Worm (Caenorhabditis elegans) whole organism, midembryonic: ENCODE measurements around the gene sra-28.

Experiments
- T22C8.4 ChIP-seq: fragments of 200-800 bp; sonication (Bioruptor generic); IDR thresholded peaks from 2 replicates; pipeline ENCODE4 v1.3.6; 2022; ENCODE audit warnings: missing genetic modification characterization, missing compliant biosample characterization
- cog-1 ChIP-seq: sonication (generic microtip); optimal IDR thresholded peaks from 2 replicates; lab custom pipeline; 2016; ENCODE audit warnings: missing genetic modification characterization, missing compliant biosample characterization
- flt-1 ChIP-seq: fragments of 200-800 bp; sonication (Bioruptor generic); IDR thresholded peaks from 2 replicates; pipeline ENCODE4 v1.3.6; 2022; ENCODE audit warnings: missing genetic modification characterization, missing compliant biosample characterization
- klf-2 ChIP-seq: fragments of 200-800 bp; sonication (Bioruptor generic); conservative IDR thresholded peaks from 2 replicates; pipeline ENCODE4 v1.3.6; 2022; ENCODE audit warnings: missing genetic modification reagents, missing genetic modification characterization, missing compliant biosample characterization
- med-1 ChIP-seq: sonication (generic microtip); optimal IDR thresholded peaks from 2 replicates; lab custom pipeline; 2017; ENCODE audit warnings: missing genetic modification characterization, mild to moderate bottlenecking, missing compliant biosample characterization, antibody characterized with exemption, missing genetic modification reagents; ENCODE audit not compliant: insufficient read depth
- ref-1 ChIP-seq: fragments of 200-800 bp; sonication (Bioruptor generic); conservative IDR thresholded peaks from 2 replicates; pipeline ENCODE4 v1.3.6; 2022; ENCODE audit warnings: missing genetic modification reagents, missing genetic modification characterization, missing compliant biosample characterization
- tab-1 ChIP-seq: fragments of 200-800 bp; sonication (Bioruptor generic); IDR thresholded peaks from 2 replicates; pipeline ENCODE4 v1.3.6; 2022; ENCODE audit warnings: missing genetic modification characterization, missing compliant biosample characterization
- ztf-23 ChIP-seq: fragments of 200-800 bp; sonication (Bioruptor generic); IDR thresholded peaks from 2 replicates; pipeline ENCODE4 v1.3.6; 2022; ENCODE audit warnings: missing genetic modification reagents, missing genetic modification characterization, missing compliant biosample characterization
- ztf-29 ChIP-seq: fragments of 200-800 bp; sonication (Bioruptor generic); IDR thresholded peaks from 2 replicates; pipeline ENCODE4 v1.3.6; 2022; ENCODE audit warnings: missing genetic modification reagents, missing genetic modification characterization, missing compliant biosample characterization

DNA sequence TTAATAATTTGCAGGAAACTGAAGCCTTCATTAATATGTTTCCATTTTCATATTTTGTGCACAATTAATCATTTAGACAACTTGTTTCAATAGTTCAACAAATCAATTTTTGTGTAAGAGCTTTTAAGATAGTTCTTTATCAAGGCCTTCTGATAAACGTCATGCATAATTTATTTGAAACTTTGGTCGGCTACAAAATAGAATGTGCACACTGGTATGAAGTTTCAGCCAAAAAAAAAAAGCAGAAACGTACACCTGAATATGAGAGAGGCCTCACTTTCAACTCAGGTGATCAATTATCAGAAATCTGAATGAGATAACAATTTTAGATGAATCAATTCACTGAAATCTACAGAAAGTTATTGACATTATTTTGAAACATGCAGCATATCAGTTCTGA lies 40.9 kb upstream of the sra-28 start:
- no peak for TF ChIP-seq ztf-23 (GFP tag; lab: Robert Waterston, UW)
- no peak for TF ChIP-seq med-1 (GFP tag; lab: Kevin White, UChicago)
- TF ChIP-seq flt-1 (GFP tag; lab: Robert Waterston, UW): no peak
- no peak for TF ChIP-seq tab-1 (GFP tag; lab: Robert Waterston, UW)
- TF ChIP-seq T22C8.4 (GFP tag; lab: Robert Waterston, UW): no peak
- no peak for TF ChIP-seq klf-2 (GFP tag; lab: Robert Waterston, UW)
- TF ChIP-seq ztf-29 (GFP tag; lab: Robert Waterston, UW): no peak
- TF ChIP-seq cog-1 (tag; lab: Kevin White, UChicago): no peak
- TF ChIP-seq ref-1 (GFP tag; lab: Robert Waterston, UW): no peak
